Worm (Caenorhabditis elegans): ENCODE results near the gene R11D1.7.

- TF ChIP-seq nhr-76 (tag; optimal IDR thresholded peaks at IDR 0.05) (no peak), ama-1 (optimal IDR thresholded peaks at IDR 0.05) (no peak), sup-37 (GFP tag; optimal IDR thresholded peaks at IDR 0.05) (no peak), snpc-4 (tag; optimal IDR thresholded peaks at IDR 0.05) (no peak), zag-1 (tag; optimal IDR thresholded peaks at IDR 0.05) (no peak), nhr-77 (tag; optimal IDR thresholded peaks at IDR 0.05) (no peak), fos-1 (tag; optimal IDR thresholded peaks at IDR 0.05) (no peak), blmp-1 (tag; optimal IDR thresholded peaks at IDR 0.05) (no peak), ztf-11 (tag; optimal IDR thresholded peaks at IDR 0.05) (no peak), nhr-237 (tag; optimal IDR thresholded peaks at IDR 0.05) (no peak), lin-13 (GFP tag; optimal IDR thresholded peaks at IDR 0.05) (no peak)
Observed at ce11 chrV:12704077-12704476, 15.7 kb upstream of the R11D1.7 start, which contains the start of gene R11D1.1.
